Fruit fly (Drosophila melanogaster): ENCODE results near the gene CG7655.
A peak's percentile ranks its signal among the peaks of the same experiment; 100 is the strongest.

CG7655 gene

DNA sequence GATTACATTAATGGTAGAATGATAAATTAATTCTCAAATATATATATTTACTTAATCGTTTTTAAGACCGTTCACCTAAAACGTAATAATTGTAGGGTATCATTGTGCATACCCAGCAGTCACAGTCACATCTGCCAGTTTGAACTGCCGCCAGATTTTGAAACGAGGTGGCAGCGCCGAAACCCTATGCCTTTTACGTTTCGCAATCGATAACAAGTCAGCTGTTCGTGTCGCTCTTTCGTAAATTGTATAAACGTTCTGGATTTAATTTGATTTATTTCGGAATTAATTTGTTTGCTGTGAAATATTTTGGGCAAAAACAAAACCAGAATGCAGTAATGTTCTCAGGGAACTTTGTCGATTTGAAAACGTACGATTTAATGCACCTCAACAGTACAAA, 35.0 kb upstream of the CG7655 start, which contains the start of gene CG14322 (continued):
- TF ChIP-seq Chrac-16 (GFP tag; optimal IDR thresholded peaks at IDR 0.05) (no peak), CG17829 (tag; optimal IDR thresholded peaks at IDR 0.05) (no peak), CG17361 (GFP tag; IDR thresholded peaks at IDR 0.05) (no peak), Hr51 (GFP tag; optimal IDR thresholded peaks at IDR 0.05) (no peak), Nf-YB (GFP tag; optimal IDR thresholded peaks at IDR 0.05) (no peak), CG31224 (GFP tag; IDR thresholded peaks at IDR 0.05) (no peak), zfh2 (GFP tag; optimal IDR thresholded peaks at IDR 0.05) (peak; percentile 7), CG3281 (GFP tag; optimal IDR thresholded peaks at IDR 0.05) (no peak), CG11247 (GFP tag; IDR thresholded peaks at IDR 0.05) (0 out of 2 replicates have a peak, but pooled peaks have one; percentile 15), CG4424 (GFP tag; optimal IDR thresholded peaks at IDR 0.05) (no peak), z (GFP tag; IDR thresholded peaks at IDR 0.05) (no peak), cato (GFP tag; optimal IDR thresholded peaks at IDR 0.05; ENCODE audit: borderline replicate concordance) (no peak), CG17612 (GFP tag; IDR thresholded peaks at IDR 0.05) (no peak), Hr39 (optimal IDR thresholded peaks at IDR 0.05) (no peak), CG12769 (tag; optimal IDR thresholded peaks at IDR 0.05) (peak; percentile 4), crol (GFP tag; IDR thresholded peaks at IDR 0.05) (no peak), Hr78 (GFP tag; optimal IDR thresholded peaks at IDR 0.05) (no peak), CG6272 (GFP tag; IDR thresholded peaks at IDR 0.05) (no peak), CG17802 (tag; optimal IDR thresholded peaks at IDR 0.05) (peak; percentile 23), CG12942 (GFP tag; optimal IDR thresholded peaks at IDR 0.05) (no peak), nmo (GFP tag; optimal IDR thresholded peaks at IDR 0.05) (peak; percentile 10), hkb (optimal IDR thresholded peaks at IDR 0.05) (no peak), hkb (GFP tag; IDR thresholded peaks at IDR 0.05) (no peak), D19A (tag; optimal IDR thresholded peaks at IDR 0.05) (no peak), ac (GFP tag; optimal IDR thresholded peaks at IDR 0.05) (no peak), Nf-YC (tag; optimal IDR thresholded peaks at IDR 0.05) (no peak), jumu (GFP tag; optimal IDR thresholded peaks at IDR 0.05) (no peak), vnd (GFP tag; IDR thresholded peaks at IDR 0.05; ENCODE audit: partially characterized antibody) (no peak), HLHmδ (GFP tag; optimal IDR thresholded peaks at IDR 0.05) (no peak), prd (optimal IDR thresholded peaks at IDR 0.05) (no peak), prd (GFP tag; IDR thresholded peaks at IDR 0.05) (peak; percentile 49; the same call in 2 of the 3 replicates), CG8290 (GFP tag; optimal IDR thresholded peaks at IDR 0.05) (no peak), CG8290 (tag; optimal IDR thresholded peaks at IDR 0.05) (peak in 1 of 2 experiments; percentile 40), crp (GFP tag; optimal IDR thresholded peaks at IDR 0.05) (peak; percentile 59 to 93), Awh (GFP tag; IDR thresholded peaks at IDR 0.05) (no peak), mam (GFP tag; optimal IDR thresholded peaks at IDR 0.05) (peak; percentile 22), CG16813 (GFP tag; IDR thresholded peaks at IDR 0.05; ENCODE audit: partially characterized antibody) (no peak), twi (tag; optimal IDR thresholded peaks at IDR 0.05) (no peak), CG12219 (GFP tag; optimal IDR thresholded peaks at IDR 0.05) (no peak), CG32767 (GFP tag; IDR thresholded peaks at IDR 0.05) (no peak), Kr (GFP tag; optimal IDR thresholded peaks at IDR 0.05) (no peak), CG17328 (GFP tag; IDR thresholded peaks at IDR 0.05) (no peak), wek (GFP tag; optimal IDR thresholded peaks at IDR 0.05) (no peak), C15 (GFP tag; IDR thresholded peaks at IDR 0.05) (no peak), sens (GFP tag) (peak; percentile 77), tx (GFP tag; optimal IDR thresholded peaks at IDR 0.05) (no peak), Hmx (GFP tag; optimal IDR thresholded peaks at IDR 0.05) (no peak), NC2α (GFP tag; optimal IDR thresholded peaks at IDR 0.05) (no peak), Dad (GFP tag; optimal IDR thresholded peaks at IDR 0.05) (no peak), CG8478 (optimal IDR thresholded peaks at IDR 0.05) (no peak), Lpt (GFP tag; optimal IDR thresholded peaks at IDR 0.05) (no peak), CG11696 (GFP tag; IDR thresholded peaks at IDR 0.05) (no peak)
